Worm (Caenorhabditis elegans) whole organism, late embryonic: Measurements from ENCODE around the gene C55C3.3.

Experiments
- K02D7.2 ChIP-seq: sonication (generic microtip); optimal IDR thresholded peaks from 2 replicates; lab custom pipeline; 2017; ENCODE audit warnings: mild to moderate bottlenecking, missing genetic modification characterization, missing compliant biosample characterization
- ahr-1 ChIP-seq: sonication (generic microtip); optimal IDR thresholded peaks from 2 replicates; lab custom pipeline; 2016; ENCODE audit warnings: missing genetic modification characterization, missing compliant biosample characterization
- elt-4 ChIP-seq: sonication (generic microtip); optimal IDR thresholded peaks from 2 replicates; lab custom pipeline; 2016; ENCODE audit warnings: missing genetic modification characterization, missing compliant biosample characterization
- ets-4 ChIP-seq: sonication (generic microtip); optimal IDR thresholded peaks from 2 replicates; lab custom pipeline; 2016; ENCODE audit warnings: missing genetic modification characterization, missing compliant biosample characterization
- fkh-10 ChIP-seq: fragments of 150-350 bp; optimal IDR thresholded peaks from 2 replicates; lab custom pipeline; 2014; ENCODE audit warnings: missing biosample characterization, missing genetic modification reagents, missing genetic modification characterization
- pqm-1 ChIP-seq: sonication (generic microtip); optimal IDR thresholded peaks from 2 replicates; lab custom pipeline; 2016; ENCODE audit warnings: missing genetic modification characterization, missing compliant biosample characterization
- rnt-1 ChIP-seq: sonication (generic microtip); optimal IDR thresholded peaks from 2 replicates; lab custom pipeline; 2016; ENCODE audit warnings: missing genetic modification characterization, missing compliant biosample characterization
- sox-4 ChIP-seq: sonication (generic microtip); optimal IDR thresholded peaks from 2 replicates; lab custom pipeline; 2017; ENCODE audit warnings: mild to moderate bottlenecking, missing genetic modification characterization, inconsistent platforms, missing compliant biosample characterization
- tbx-2 ChIP-seq: sonication (generic microtip); optimal IDR thresholded peaks from 2 replicates; lab custom pipeline; 2016; ENCODE audit warnings: missing genetic modification characterization, missing compliant biosample characterization
- unc-86 ChIP-seq: sonication (generic microtip); optimal IDR thresholded peaks from 2 replicates; lab custom pipeline; 2016; ENCODE audit warnings: missing genetic modification characterization, missing compliant biosample characterization

DNA sequence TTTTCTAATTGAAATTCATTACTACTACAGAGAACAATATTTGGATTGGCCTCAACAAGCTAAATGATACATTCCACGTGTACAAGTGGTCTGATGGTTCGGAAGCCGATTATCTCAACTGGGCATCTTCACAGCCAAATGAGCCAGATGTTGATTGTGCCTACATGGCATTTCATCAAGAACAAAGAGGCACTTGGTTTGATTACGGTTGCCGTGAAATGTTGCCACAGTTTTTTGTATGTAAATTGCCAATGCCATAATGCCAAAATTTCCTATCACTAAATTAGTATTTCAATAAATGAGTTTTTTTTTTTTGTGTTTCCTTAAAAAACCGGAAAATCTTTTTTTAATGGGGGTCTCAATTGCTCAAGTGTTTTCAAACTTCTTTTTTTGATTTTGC lies 30.4 kb upstream of the C55C3.3 start:
- TF ChIP-seq pqm-1 (tag; lab: Kevin White, UChicago) = no peak
- no peak for TF ChIP-seq unc-86 (tag; lab: Kevin White, UChicago)
- no peak for TF ChIP-seq K02D7.2 (tag; lab: Kevin White, UChicago)
- TF ChIP-seq tbx-2 = no peak
- TF ChIP-seq ets-4 (tag; lab: Kevin White, UChicago) = no peak
- TF ChIP-seq rnt-1 (tag; lab: Kevin White, UChicago) = no peak
- TF ChIP-seq ahr-1 = no peak
- TF ChIP-seq elt-4 (tag; lab: Kevin White, UChicago) = no peak
- no peak for TF ChIP-seq fkh-10
- TF ChIP-seq sox-4 (tag; lab: Kevin White, UChicago) = no peak
